Fruit fly (Drosophila melanogaster) whole organism, prepupa: Measurements from ENCODE around the gene wdn.
A peak's percentile ranks its signal among the peaks of the same experiment; 100 is the strongest.

Experiments used
- Blimp-1 ChIP-seq: fragments of 200-800 bp; sonication (Bioruptor generic); optimal IDR thresholded peaks from 3 replicates; lab custom pipeline; 2017; ENCODE audit warnings: missing biosample characterization, missing genetic modification characterization, mild to moderate bottlenecking, moderate library complexity, missing genetic modification reagents
- CG10669 ChIP-seq: fragments of 200-800 bp; sonication (Bioruptor generic); optimal IDR thresholded peaks from 3 replicates; lab custom pipeline; 2018; ENCODE audit warnings: missing biosample characterization, mild to moderate bottlenecking, missing genetic modification characterization, moderate library complexity
- CG11294 ChIP-seq: fragments of 200-800 bp; sonication (Bioruptor generic); IDR thresholded peaks from 2 replicates; pipeline ENCODE4 v1.3.6; 2022; ENCODE audit warnings: missing biosample characterization, missing genetic modification characterization
- CG11762 ChIP-seq: fragments of 200-800 bp; sonication (Bioruptor generic); optimal IDR thresholded peaks from 3 replicates; lab custom pipeline; 2016; ENCODE audit warnings: missing biosample characterization, missing genetic modification characterization; ENCODE audit not compliant: insufficient read depth
- CG15336 ChIP-seq: fragments of 200-800 bp; sonication (Bioruptor generic); IDR thresholded peaks from 2 replicates; pipeline ENCODE4 v1.3.6; 2022; ENCODE audit warnings: missing biosample characterization, missing genetic modification characterization
- CG1621 ChIP-seq: fragments of 200-800 bp; sonication (Bioruptor generic); optimal IDR thresholded peaks from 3 replicates; lab custom pipeline; 2018; ENCODE audit warnings: missing biosample characterization, mild to moderate bottlenecking, missing genetic modification characterization
- CG16779 ChIP-seq: fragments of 200-800 bp; sonication (Bioruptor generic); optimal IDR thresholded peaks from 3 replicates; lab custom pipeline; 2017; ENCODE audit warnings: missing biosample characterization, mild to moderate bottlenecking, missing genetic modification characterization
- CG3032 ChIP-seq: fragments of 200-800 bp; optimal IDR thresholded peaks from 2 replicates; lab custom pipeline; 2019; ENCODE audit warnings: missing biosample characterization, mild to moderate bottlenecking, missing genetic modification characterization, moderate library complexity
- CG31627 ChIP-seq: fragments of 200-800 bp; sonication (Bioruptor generic); optimal IDR thresholded peaks from 3 replicates; lab custom pipeline; 2016; ENCODE audit warnings: missing biosample characterization, missing genetic modification characterization
- CG32006 ChIP-seq: fragments of 200-800 bp; sonication (Bioruptor generic); optimal IDR thresholded peaks from 3 replicates; lab custom pipeline; 2017; ENCODE audit warnings: missing biosample characterization, mild to moderate bottlenecking, missing genetic modification characterization
- CG34406 ChIP-seq: fragments of 200-800 bp; sonication (Bioruptor generic); optimal IDR thresholded peaks from 3 replicates; lab custom pipeline; 2016; ENCODE audit warnings: missing biosample characterization, missing genetic modification characterization
- CG3919 ChIP-seq: fragments of 200-800 bp; sonication (Bioruptor generic); optimal IDR thresholded peaks from 3 replicates; lab custom pipeline; 2016; ENCODE audit warnings: missing biosample characterization, missing genetic modification characterization
- CG6163 ChIP-seq: fragments of 200-800 bp; sonication (Bioruptor generic); IDR thresholded peaks from 3 replicates; pipeline ENCODE4 v1.3.6; 2022; ENCODE audit warnings: missing biosample characterization, missing genetic modification characterization
- CG6276 ChIP-seq: fragments of 200-800 bp; sonication (Bioruptor generic); optimal IDR thresholded peaks from 2 replicates; lab custom pipeline; 2017; ENCODE audit warnings: missing biosample characterization, mild to moderate bottlenecking, missing genetic modification characterization
- CG6792 ChIP-seq: fragments of 200-800 bp; sonication (Bioruptor generic); optimal IDR thresholded peaks from 3 replicates; lab custom pipeline; 2016; ENCODE audit warnings: missing biosample characterization, missing genetic modification characterization
- CG7368 ChIP-seq: fragments of 200-800 bp; sonication (Bioruptor generic); optimal IDR thresholded peaks from 3 replicates; lab custom pipeline; 2016; ENCODE audit warnings: missing biosample characterization, missing genetic modification characterization
- CG8119 ChIP-seq: fragments of 200-800 bp; sonication (Bioruptor generic); IDR thresholded peaks from 3 replicates; pipeline ENCODE4 v1.3.6; 2022; ENCODE audit warnings: missing biosample characterization, missing genetic modification characterization
- CG8319 ChIP-seq: fragments of 200-800 bp; sonication (Bioruptor generic); optimal IDR thresholded peaks from 3 replicates; lab custom pipeline; 2016; ENCODE audit warnings: missing biosample characterization, missing genetic modification characterization
- CG8632 ChIP-seq: fragments of 200-800 bp; sonication (Bioruptor generic); optimal IDR thresholded peaks from 3 replicates; lab custom pipeline; 2016; ENCODE audit warnings: missing biosample characterization, missing genetic modification characterization
- CG9139 ChIP-seq: fragments of 200-800 bp; sonication (Bioruptor generic); optimal IDR thresholded peaks from 3 replicates; lab custom pipeline; 2017; ENCODE audit warnings: missing biosample characterization, mild to moderate bottlenecking, missing genetic modification characterization
- Eip75B ChIP-seq: fragments of 200-800 bp; sonication (Bioruptor generic); optimal IDR thresholded peaks from 3 replicates; lab custom pipeline; 2016; ENCODE audit warnings: missing biosample characterization, missing genetic modification characterization
- Eip78C ChIP-seq: fragments of 200-800 bp; sonication (Bioruptor generic); peaks from one replicate; lab custom pipeline; 2016; ENCODE audit warnings: missing biosample characterization, missing genetic modification characterization
- Ets96B ChIP-seq: fragments of 200-800 bp; optimal IDR thresholded peaks from 2 replicates; lab custom pipeline; 2019; ENCODE audit warnings: missing biosample characterization, mild to moderate bottlenecking, missing genetic modification characterization, moderate library complexity
- Gug ChIP-seq: fragments of 200-800 bp; sonication (Bioruptor generic); IDR thresholded peaks from 2 replicates; pipeline ENCODE4 v1.3.6; 2022; ENCODE audit warnings: missing biosample characterization, missing genetic modification characterization
- Hr38 ChIP-seq: sonication (Bioruptor generic); optimal IDR thresholded peaks from 2 replicates; lab custom pipeline; 2016; ENCODE audit warnings: missing biosample characterization, missing genetic modification characterization
- Hr39 ChIP-seq: fragments of 200-800 bp; sonication (Bioruptor generic); optimal IDR thresholded peaks from 2 replicates; lab custom pipeline; 2016; ENCODE audit warnings: missing biosample characterization, missing genetic modification characterization
- Met ChIP-seq: fragments of 200-800 bp; sonication (Bioruptor generic); optimal IDR thresholded peaks from 3 replicates; lab custom pipeline; 2016; ENCODE audit warnings: missing biosample characterization, missing genetic modification characterization
- Sox14 ChIP-seq: fragments of 200-800 bp; sonication (Bioruptor generic); optimal IDR thresholded peaks from 3 replicates; lab custom pipeline; 2016; ENCODE audit warnings: missing biosample characterization, missing genetic modification characterization
- achi ChIP-seq: fragments of 200-800 bp; sonication (Bioruptor generic); optimal IDR thresholded peaks from 3 replicates; lab custom pipeline; 2016; ENCODE audit warnings: missing biosample characterization, missing genetic modification characterization
- acj6 ChIP-seq: fragments of 200-800 bp; sonication (Bioruptor generic); optimal IDR thresholded peaks from 3 replicates; lab custom pipeline; 2016; ENCODE audit warnings: missing biosample characterization, missing genetic modification characterization
- cyc ChIP-seq: fragments of 200-800 bp; sonication (Bioruptor generic); optimal IDR thresholded peaks from 3 replicates; lab custom pipeline; 2016; ENCODE audit warnings: missing biosample characterization, missing genetic modification characterization
- dac ChIP-seq: fragments of 200-800 bp; sonication (Bioruptor generic); optimal IDR thresholded peaks from 2 replicates; lab custom pipeline; 2017; ENCODE audit warnings: missing biosample characterization, mild to moderate bottlenecking, missing genetic modification characterization
- dsx ChIP-seq: fragments of 200-800 bp; optimal IDR thresholded peaks from 3 replicates; lab custom pipeline; 2019; ENCODE audit warnings: missing biosample characterization, mild to moderate bottlenecking, missing genetic modification characterization, moderate library complexity; ENCODE audit not compliant: poor library complexity, severe bottlenecking
- esn ChIP-seq: fragments of 200-800 bp; sonication (Bioruptor generic); optimal IDR thresholded peaks from 2 replicates; lab custom pipeline; 2016; ENCODE audit warnings: missing biosample characterization, mild to moderate bottlenecking, missing genetic modification characterization, moderate library complexity
- fd59A ChIP-seq: fragments of 200-800 bp; sonication (Bioruptor generic); optimal IDR thresholded peaks from 2 replicates; lab custom pipeline; 2017; ENCODE audit warnings: missing biosample characterization, mild to moderate bottlenecking, missing genetic modification characterization, missing genetic modification reagents
- fd85E ChIP-seq: fragments of 200-800 bp; sonication (Bioruptor generic); optimal IDR thresholded peaks from 3 replicates; lab custom pipeline; 2016; ENCODE audit warnings: missing biosample characterization, missing genetic modification characterization
- fkh ChIP-seq: fragments of 200-800 bp; sonication (Bioruptor generic); optimal IDR thresholded peaks from 3 replicates; lab custom pipeline; 2017; ENCODE audit warnings: missing biosample characterization, mild to moderate bottlenecking, missing genetic modification characterization, moderate library complexity
- lz ChIP-seq: fragments of 200-800 bp; sonication (Bioruptor generic); optimal IDR thresholded peaks from 3 replicates; lab custom pipeline; 2016; ENCODE audit warnings: missing biosample characterization, missing genetic modification characterization
- net ChIP-seq: fragments of 200-800 bp; sonication (Bioruptor generic); optimal IDR thresholded peaks from 3 replicates; lab custom pipeline; 2016; ENCODE audit warnings: missing biosample characterization, missing genetic modification characterization
- salr ChIP-seq, 2 experiments: fragments of 200-800 bp; sonication (Bioruptor generic); optimal IDR thresholded peaks; 3 replicates each; lab custom pipeline; 2016 to 2018; ENCODE audit warnings: missing biosample characterization in 2 of 2, missing genetic modification characterization in 2 of 2, mild to moderate bottlenecking in 1 of 2
- topi ChIP-seq: fragments of 200-800 bp; sonication (Bioruptor generic); optimal IDR thresholded peaks from 3 replicates; lab custom pipeline; 2016; ENCODE audit warnings: missing biosample characterization, missing genetic modification characterization

wdn gene

dm6 chr3R:28830746-28831145, 19.6 kb upstream of the wdn start (continued):
- no peak for TF ChIP-seq dsx (GFP tag; lab: Kevin White, UChicago)
- peak; percentile 54 for TF ChIP-seq CG31627
- TF ChIP-seq achi = no peak
- no peak for TF ChIP-seq Met (GFP tag; lab: Kevin White, UChicago)
- TF ChIP-seq CG11762 (GFP tag; lab: Kevin White, UChicago) = no peak
- no peak for TF ChIP-seq CG32006 (GFP tag; lab: Kevin White, UChicago)
- no peak for TF ChIP-seq CG9139 (GFP tag; lab: Kevin White, UChicago)
- no peak for TF ChIP-seq Hr38 (GFP tag; lab: Kevin White, UChicago)
- peak; percentile 33 for TF ChIP-seq CG6792 (GFP tag; lab: Kevin White, UChicago)
- TF ChIP-seq topi (GFP tag; lab: Kevin White, UChicago) = no peak
- TF ChIP-seq Sox14 (GFP tag; lab: Kevin White, UChicago) = peak; percentile 40
- no peak for TF ChIP-seq CG7368
- no peak for TF ChIP-seq Gug (GFP tag; lab: Robert Waterston, UW)
- no peak for TF ChIP-seq Eip75B
- TF ChIP-seq fkh (GFP tag; lab: Kevin White, UChicago) = no peak
- no peak for TF ChIP-seq Eip78C (GFP tag; lab: Kevin White, UChicago)
- TF ChIP-seq CG1621 (tag; lab: Kevin White, UChicago) = no peak
- no peak for TF ChIP-seq CG10669 (GFP tag; lab: Kevin White, UChicago)
- no peak for TF ChIP-seq CG8119 (GFP tag; lab: Robert Waterston, UW)
- TF ChIP-seq CG34406 (GFP tag; lab: Kevin White, UChicago) = peak; percentile 41
- no peak for TF ChIP-seq CG3919
- TF ChIP-seq Ets96B (tag; lab: Kevin White, UChicago) = no peak
- TF ChIP-seq, all 60 proteins: peak for 9

dm6 chr3R:28829328-28829916, 18.3 kb upstream of the wdn start:
- TF ChIP-seq fkh (GFP tag; lab: Kevin White, UChicago) (peak; percentile 72), cyc (GFP tag; lab: Kevin White, UChicago) (no peak)
- TF ChIP-seq, all 60 proteins: peak for 1

- no peak for TF ChIP-seq Hr39 (GFP tag; lab: Kevin White, UChicago)
- TF ChIP-seq salr (GFP tag; optimal IDR thresholded peaks at IDR 0.05; lab: Kevin White, UChicago) = no peak
- no peak for TF ChIP-seq topi (GFP tag; lab: Kevin White, UChicago)
- TF ChIP-seq Eip75B = no peak
- no peak for TF ChIP-seq CG1621 (tag; lab: Kevin White, UChicago)
- TF ChIP-seq net (GFP tag; lab: Kevin White, UChicago) = no peak
- no peak for TF ChIP-seq acj6 (GFP tag; lab: Kevin White, UChicago)
- TF ChIP-seq CG15336 (GFP tag; lab: Robert Waterston, UW) = no peak
- TF ChIP-seq CG8119 (GFP tag; lab: Robert Waterston, UW) = no peak
- no peak for TF ChIP-seq CG3919
- no peak for TF ChIP-seq CG8319 (GFP tag; lab: Kevin White, UChicago)
- no peak for TF ChIP-seq CG8632 (GFP tag; lab: Kevin White, UChicago)
- no peak for TF ChIP-seq fd85E (GFP tag; lab: Kevin White, UChicago)
- TF ChIP-seq CG11294 (GFP tag; lab: Robert Waterston, UW) = no peak
- no peak for TF ChIP-seq CG10669 (GFP tag; lab: Kevin White, UChicago)
- no peak for TF ChIP-seq CG32006 (GFP tag; lab: Kevin White, UChicago)
- no peak for TF ChIP-seq CG16779 (tag; lab: Kevin White, UChicago)
- TF ChIP-seq Gug (GFP tag; lab: Robert Waterston, UW) = no peak
- TF ChIP-seq, all 60 proteins: peak for 0
Observed at dm6 chr3R:28827222-28827621, 16.1 kb upstream of the wdn start.

- peak; percentile 81 for TF ChIP-seq esn (GFP tag; lab: Kevin White, UChicago)
- no peak for TF ChIP-seq Blimp-1
- TF ChIP-seq CG3032 (tag; lab: Kevin White, UChicago) = peak; percentile 77
- TF ChIP-seq CG10669 (GFP tag; lab: Kevin White, UChicago) = no peak
- peak; percentile 76 for TF ChIP-seq Hr39 (GFP tag; lab: Kevin White, UChicago)
- TF ChIP-seq CG6163 (GFP tag; lab: Robert Waterston, UW) = peak; percentile 63; the same call in 2 of the 3 replicates
- no peak for TF ChIP-seq dac
- peak; percentile 57 for TF ChIP-seq fd59A (GFP tag; lab: Kevin White, UChicago)
- TF ChIP-seq acj6 (GFP tag; lab: Kevin White, UChicago) = no peak
- no peak for TF ChIP-seq fd85E (GFP tag; lab: Kevin White, UChicago)
- no peak for TF ChIP-seq Eip75B
- no peak for TF ChIP-seq achi
- TF ChIP-seq CG6792 (GFP tag; lab: Kevin White, UChicago) = peak; percentile 74
- TF ChIP-seq dsx (GFP tag; lab: Kevin White, UChicago) = no peak
- no peak for TF ChIP-seq CG6276
- TF ChIP-seq CG11762 (GFP tag; lab: Kevin White, UChicago) = peak; percentile 57
- peak; percentile 70 for TF ChIP-seq CG8632 (GFP tag; lab: Kevin White, UChicago)
- peak; percentile 70; the same call in 2 of the 3 replicates for TF ChIP-seq CG8119 (GFP tag; lab: Robert Waterston, UW)
- peak; percentile 69 for TF ChIP-seq lz (GFP tag; lab: Kevin White, UChicago)
- TF ChIP-seq Met (GFP tag; lab: Kevin White, UChicago) = no peak
Observed at dm6 chr3R:28819555-28820305, 8.6 kb upstream of the wdn start, which contains the start of the genes CG1523 and CG1647. TSS of gene CG1523 (minus strand) at chr3R:28819668. TSS of gene CG1647 (plus strand) at chr3R:28820221.
